Worm (Caenorhabditis elegans): ENCODE results near the gene dtmk-1.

dtmk-1 gene

DNA sequence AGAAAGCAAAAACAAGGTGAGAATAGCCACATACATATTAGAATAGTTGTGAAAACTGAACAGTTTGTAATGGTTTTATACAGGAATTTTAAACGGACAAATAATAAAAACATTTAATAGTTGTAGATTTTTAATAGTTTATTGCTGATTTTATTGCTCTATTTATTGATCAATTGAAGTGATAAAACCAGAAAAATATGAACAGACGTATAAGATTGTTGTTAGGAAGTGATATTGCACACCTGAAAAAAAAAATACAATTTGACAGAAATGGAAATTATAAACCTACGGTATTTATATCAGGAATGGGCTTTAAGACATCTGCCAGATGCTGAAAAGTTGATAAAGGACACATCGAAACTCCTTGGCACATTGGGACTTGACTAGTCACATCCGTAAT, 49.0 kb downstream of the dtmk-1 start, which contains the start of gene C05C10.8:
Gene C05C10.8 (minus strand): TSS at position 101 of the 400 bp plus-strand sequence.
- TF ChIP-seq flt-1 (GFP tag; IDR thresholded peaks at IDR 0.05), result no peak
- no peak for TF ChIP-seq ztf-23 (GFP tag; IDR thresholded peaks at IDR 0.05)
- TF ChIP-seq cog-1 (tag; optimal IDR thresholded peaks at IDR 0.05), result no peak
- TF ChIP-seq ref-1 (GFP tag; conservative IDR thresholded peaks at IDR 0.05), result no peak
- TF ChIP-seq tab-1 (GFP tag; IDR thresholded peaks at IDR 0.05), result no peak
- TF ChIP-seq klf-2 (GFP tag; conservative IDR thresholded peaks at IDR 0.05), result no peak
- TF ChIP-seq med-1 (GFP tag; optimal IDR thresholded peaks at IDR 0.05; ENCODE audit: insufficient read depth), result no peak

DNA sequence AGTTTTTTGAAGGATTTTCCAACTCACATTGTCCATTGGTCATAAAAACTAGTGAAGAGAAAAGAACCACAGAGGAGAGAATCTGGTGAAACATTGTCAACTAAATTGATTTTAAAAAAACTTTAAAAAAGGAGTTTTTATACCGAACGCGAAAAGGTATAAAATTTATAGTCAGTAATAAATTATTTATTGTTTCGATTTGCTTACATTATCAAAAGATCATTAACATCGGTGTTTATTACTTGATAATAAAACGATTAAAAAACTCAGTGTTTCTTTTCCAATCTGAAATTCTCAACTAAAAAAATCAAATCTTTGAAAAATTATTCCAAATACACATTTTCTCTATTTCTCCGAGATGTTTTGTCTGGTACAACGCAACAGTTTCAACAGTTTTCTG, 50.7 kb downstream of the dtmk-1 start, which contains the start of gene F26C11.4:
Gene F26C11.4 (minus strand): TSS at position 101 of the 400 bp plus-strand sequence.
- TF ChIP-seq ref-1 (GFP tag; conservative IDR thresholded peaks at IDR 0.05) (no peak), tab-1 (GFP tag; IDR thresholded peaks at IDR 0.05) (no peak), cog-1 (tag; optimal IDR thresholded peaks at IDR 0.05) (no peak), klf-2 (GFP tag; conservative IDR thresholded peaks at IDR 0.05) (no peak), ztf-23 (GFP tag; IDR thresholded peaks at IDR 0.05) (no peak)

DNA sequence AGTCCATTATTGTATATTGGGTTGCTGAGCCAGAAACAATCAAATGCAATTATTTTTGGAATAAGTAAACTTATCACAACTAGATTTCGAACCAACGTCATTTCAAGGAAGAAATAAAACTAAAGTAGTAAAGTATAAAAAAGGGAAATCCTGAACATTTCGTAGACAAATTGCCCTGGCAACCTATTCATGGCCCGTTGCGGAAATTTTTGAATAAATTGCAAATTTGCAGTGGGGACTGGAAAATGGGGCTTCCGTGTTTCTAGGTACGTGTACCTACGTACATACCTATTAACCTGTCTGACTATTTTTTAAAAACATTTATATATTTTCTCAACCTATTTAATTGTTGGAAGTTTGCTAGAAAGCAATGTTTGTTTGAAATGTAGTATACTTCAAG, 51.9 kb downstream of the dtmk-1 start, which contains the start of gene F26C11.3:
Gene F26C11.3 (minus strand): TSS at position 101 of the 400 bp plus-strand sequence.
- TF ChIP-seq klf-2 (GFP tag; conservative IDR thresholded peaks at IDR 0.05) (no peak), ztf-29 (GFP tag; IDR thresholded peaks at IDR 0.05) (no peak), ztf-23 (GFP tag; IDR thresholded peaks at IDR 0.05) (no peak), flt-1 (GFP tag; IDR thresholded peaks at IDR 0.05) (no peak), med-1 (GFP tag; optimal IDR thresholded peaks at IDR 0.05; ENCODE audit: insufficient read depth) (no peak), T22C8.4 (GFP tag; IDR thresholded peaks at IDR 0.05) (no peak)

Data from whole organism, midembryonic.